Worm (Caenorhabditis elegans) whole organism, young adult: ENCODE data around the gene C39D10.5.

Experiments
- B0019.2 ChIP-seq: fragments of 200-800 bp; sonication (Bioruptor generic); conservative IDR thresholded peaks from 2 replicates; pipeline ENCODE4 v1.3.6; 2022; ENCODE audit warnings: missing genetic modification reagents, missing genetic modification characterization, missing compliant biosample characterization
- B0035.1 ChIP-seq: sonication (generic microtip); optimal IDR thresholded peaks from 2 replicates; lab custom pipeline; 2016; ENCODE audit warnings: missing genetic modification characterization, mild to moderate bottlenecking, missing compliant biosample characterization, missing genotype, missing genetic modification reagents
- B0336.3 ChIP-seq: fragments of 200-800 bp; sonication (Bioruptor generic); IDR thresholded peaks from 2 replicates; pipeline ENCODE4 v1.3.6; 2022; ENCODE audit warnings: missing genetic modification characterization, missing compliant biosample characterization
- D2030.7 ChIP-seq: fragments of 200-800 bp; sonication (Bioruptor generic); IDR thresholded peaks from 2 replicates; pipeline ENCODE4 v1.3.6; 2022; ENCODE audit warnings: missing genetic modification reagents, missing genetic modification characterization, missing compliant biosample characterization
- F23B12.7 ChIP-seq: sonication (generic microtip); optimal IDR thresholded peaks from 2 replicates; lab custom pipeline; 2017; ENCODE audit warnings: missing genetic modification characterization, mild to moderate bottlenecking, missing compliant biosample characterization, antibody characterized with exemption, moderate library complexity; ENCODE audit not compliant: insufficient read depth
- F52B5.7 ChIP-seq: sonication (generic microtip); optimal IDR thresholded peaks from 2 replicates; lab custom pipeline; 2016; ENCODE audit warnings: mild to moderate bottlenecking, missing genetic modification characterization, missing compliant biosample characterization
- F57A8.1 ChIP-seq: fragments of 200-800 bp; sonication (Bioruptor generic); optimal IDR thresholded peaks from 2 replicates; lab custom pipeline; 2018; ENCODE audit warnings: mild to moderate bottlenecking, missing genetic modification characterization, moderate library complexity, missing compliant biosample characterization
- F57C9.4 ChIP-seq: sonication (generic microtip); optimal IDR thresholded peaks from 2 replicates; lab custom pipeline; 2017; ENCODE audit warnings: mild to moderate bottlenecking, missing genetic modification characterization, missing compliant biosample characterization
- K12H6.12 ChIP-seq: fragments of 200-800 bp; sonication (Bioruptor generic); optimal IDR thresholded peaks from 2 replicates; lab custom pipeline; 2018; ENCODE audit warnings: mild to moderate bottlenecking, missing genetic modification characterization, missing compliant biosample characterization
- ZK185.1 ChIP-seq: sonication (generic microtip); optimal IDR thresholded peaks from 2 replicates; lab custom pipeline; 2016; ENCODE audit warnings: mild to moderate bottlenecking, missing genetic modification characterization, missing compliant biosample characterization; ENCODE audit not compliant: poor library complexity, severe bottlenecking
- akir-1 ChIP-seq: fragments of 200-800 bp; sonication (Bioruptor generic); optimal IDR thresholded peaks from 2 replicates; lab custom pipeline; 2018; ENCODE audit warnings: mild to moderate bottlenecking, missing genetic modification characterization, moderate library complexity, missing compliant biosample characterization
- atf-7 ChIP-seq: sonication (generic microtip); optimal IDR thresholded peaks from 2 replicates; lab custom pipeline; 2017; ENCODE audit warnings: mild to moderate bottlenecking, missing genetic modification characterization, missing compliant biosample characterization
- athp-1 ChIP-seq: sonication (generic microtip); optimal IDR thresholded peaks from 2 replicates; lab custom pipeline; 2017; ENCODE audit warnings: mild to moderate bottlenecking, missing genetic modification characterization, missing compliant biosample characterization
- ceh-40 ChIP-seq: fragments of 200-800 bp; sonication (Bioruptor generic); IDR thresholded peaks from 2 replicates; pipeline ENCODE4 v1.3.6; 2022; ENCODE audit warnings: missing genetic modification characterization, missing compliant biosample characterization
- chd-7 ChIP-seq: sonication (generic microtip); optimal IDR thresholded peaks from 2 replicates; lab custom pipeline; 2016; ENCODE audit warnings: mild to moderate bottlenecking, missing genetic modification characterization, moderate library complexity, missing compliant biosample characterization
- ekl-4 ChIP-seq: fragments of 200-800 bp; sonication (Bioruptor generic); IDR thresholded peaks from 2 replicates; pipeline ENCODE4 v1.3.6; 2022; ENCODE audit warnings: missing genetic modification reagents, missing genetic modification characterization, missing compliant biosample characterization
- him-1 ChIP-seq: sonication (generic microtip); optimal IDR thresholded peaks from 2 replicates; lab custom pipeline; 2016; ENCODE audit warnings: missing genotype, missing genetic modification reagents, missing genetic modification characterization, missing compliant biosample characterization
- hlh-12 ChIP-seq: sonication (generic microtip); optimal IDR thresholded peaks from 2 replicates; lab custom pipeline; 2016; ENCODE audit warnings: missing genetic modification characterization, missing compliant biosample characterization
- hmg-20 ChIP-seq: fragments of 200-800 bp; sonication (Bioruptor generic); IDR thresholded peaks from 2 replicates; pipeline ENCODE4 v1.3.6; 2022; ENCODE audit warnings: missing genetic modification reagents, missing genetic modification characterization, missing compliant biosample characterization
- hsf-1 ChIP-seq: fragments of 200-800 bp; sonication (Bioruptor generic); IDR thresholded peaks from 2 replicates; pipeline ENCODE4 v1.3.6; 2022; ENCODE audit warnings: missing genetic modification reagents, missing genetic modification characterization, missing compliant biosample characterization
- let-526 ChIP-seq: fragments of 200-800 bp; sonication (Bioruptor generic); IDR thresholded peaks from 2 replicates; pipeline ENCODE4 v1.3.6; 2022; ENCODE audit warnings: missing genetic modification reagents, missing genetic modification characterization, missing compliant biosample characterization
- lin-26 ChIP-seq: fragments of 200-800 bp; sonication (Bioruptor generic); IDR thresholded peaks from 2 replicates; pipeline ENCODE4 v1.3.6; 2022; ENCODE audit warnings: missing genetic modification reagents, missing genetic modification characterization, missing compliant biosample characterization
- lin-35 ChIP-seq, 3 experiments: fragments of 150-350 bp in 2 of 3; sonication (generic microtip) in 1 of 3; optimal IDR thresholded peaks; 2 replicates each; lab custom pipeline; 2014 to 2018; ENCODE audit warnings: missing biosample characterization in 3 of 3, missing genetic modification characterization in 3 of 3, missing genetic modification reagents in 3 of 3
- lin-54 ChIP-seq: fragments of 200-800 bp; sonication (Bioruptor generic); optimal IDR thresholded peaks from 2 replicates; lab custom pipeline; 2018; ENCODE audit warnings: mild to moderate bottlenecking, missing genetic modification characterization, missing compliant biosample characterization
- madf-10 ChIP-seq: sonication (generic microtip); optimal IDR thresholded peaks from 2 replicates; lab custom pipeline; 2016; ENCODE audit warnings: mild to moderate bottlenecking, missing genetic modification characterization, missing compliant biosample characterization
- madf-3 ChIP-seq: fragments of 200-800 bp; sonication (Bioruptor generic); IDR thresholded peaks from 2 replicates; pipeline ENCODE4 v1.3.6; 2022; ENCODE audit warnings: missing genetic modification reagents, missing genetic modification characterization, missing compliant biosample characterization
- mes-4 ChIP-seq: sonication (generic microtip); optimal IDR thresholded peaks from 2 replicates; lab custom pipeline; 2016; ENCODE audit warnings: missing genotype, missing genetic modification characterization, missing compliant biosample characterization
- nfyb-1 ChIP-seq: fragments of 200-800 bp; sonication (Bioruptor generic); IDR thresholded peaks from 2 replicates; pipeline ENCODE4 v1.3.6; 2022; ENCODE audit warnings: missing genetic modification reagents, missing genetic modification characterization, missing compliant biosample characterization
- nhr-90 ChIP-seq: sonication (generic microtip); optimal IDR thresholded peaks from 2 replicates; lab custom pipeline; 2016; ENCODE audit warnings: missing genotype, mild to moderate bottlenecking, missing genetic modification characterization, missing compliant biosample characterization
- snpc-1.3 ChIP-seq: sonication (generic microtip); optimal IDR thresholded peaks from 2 replicates; lab custom pipeline; 2017; ENCODE audit warnings: missing genetic modification characterization, mild to moderate bottlenecking, missing compliant biosample characterization, antibody characterized with exemption, moderate library complexity, missing genotype, missing genetic modification reagents; ENCODE audit not compliant: insufficient read depth
- somi-1 ChIP-seq: fragments of 200-800 bp; sonication (Bioruptor generic); optimal IDR thresholded peaks from 2 replicates; lab custom pipeline; 2018; ENCODE audit warnings: mild to moderate bottlenecking, missing genetic modification characterization, missing compliant biosample characterization
- tbp1 ChIP-seq: fragments of 200-800 bp; sonication (Bioruptor generic); optimal IDR thresholded peaks from 2 replicates; lab custom pipeline; 2018; ENCODE audit warnings: mild to moderate bottlenecking, missing genetic modification characterization, missing compliant biosample characterization
- unc-130 ChIP-seq: sonication (generic microtip); optimal IDR thresholded peaks from 2 replicates; lab custom pipeline; 2016; ENCODE audit warnings: missing genetic modification reagents, missing genetic modification characterization, missing compliant biosample characterization
- unc-62 ChIP-seq: fragments of 150-350 bp; optimal IDR thresholded peaks from 2 replicates; lab custom pipeline; 2014; ENCODE audit warnings: missing biosample characterization, missing genetic modification reagents, missing genetic modification characterization
- zfh-2 ChIP-seq: fragments of 200-800 bp; sonication (Bioruptor generic); conservative IDR thresholded peaks from 2 replicates; pipeline ENCODE4 v1.3.6; 2022; ENCODE audit warnings: missing genetic modification reagents, missing genetic modification characterization, missing compliant biosample characterization
- ztf-28 ChIP-seq: fragments of 200-800 bp; sonication (Bioruptor generic); IDR thresholded peaks from 2 replicates; pipeline ENCODE4 v1.3.6; 2022; ENCODE audit warnings: missing genetic modification reagents, missing genetic modification characterization, missing compliant biosample characterization
- ztf-3 ChIP-seq: fragments of 200-800 bp; sonication (Bioruptor generic); optimal IDR thresholded peaks from 2 replicates; lab custom pipeline; 2018; ENCODE audit warnings: mild to moderate bottlenecking, missing genetic modification characterization, missing compliant biosample characterization

Gene C39D10.5

DNA sequence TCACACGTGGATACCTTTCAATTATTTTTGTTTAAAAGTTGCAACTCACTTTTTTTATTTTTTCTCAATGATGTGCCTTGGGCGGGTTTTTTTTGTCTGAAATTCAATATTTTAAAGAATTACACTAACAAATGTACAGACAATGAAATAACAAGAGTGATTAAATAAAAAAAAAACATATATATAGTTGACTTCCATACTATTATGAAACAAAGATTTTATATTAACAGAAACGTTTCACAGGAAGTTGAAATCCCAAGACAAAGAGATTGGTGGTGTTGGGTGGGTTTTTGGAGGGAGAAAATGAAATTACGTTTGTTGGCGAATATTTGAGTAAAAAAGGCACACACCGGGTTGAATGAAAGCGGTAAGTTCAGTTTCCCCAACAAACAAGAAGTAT, 16.3 kb downstream of the C39D10.5 start, which contains the start of gene cca-1:
TSS of gene cca-1 (minus strand) at position 101 of the 400 bp plus-strand sequence.
- TF ChIP-seq lin-26 (GFP tag; lab: Robert Waterston, UW) (no peak), K12H6.12 (no peak), zfh-2 (GFP tag; lab: Robert Waterston, UW) (no peak), B0019.2 (no peak), tbp1 (GFP tag; lab: Kevin White, UChicago) (no peak), lin-35 (GFP tag; optimal IDR thresholded peaks at IDR 0.05; lab: Kevin White, UChicago) (no peak), him-1 (tag; lab: Kevin White, UChicago) (no peak), chd-7 (tag; lab: Kevin White, UChicago) (no peak), B0336.3 (GFP tag; lab: Robert Waterston, UW) (no peak), hsf-1 (GFP tag; lab: Robert Waterston, UW) (no peak), let-526 (GFP tag; lab: Robert Waterston, UW) (no peak), ZK185.1 (tag; lab: Kevin White, UChicago) (no peak), ceh-40 (no peak), F57C9.4 (no peak), D2030.7 (GFP tag; lab: Robert Waterston, UW) (no peak), B0035.1 (tag; lab: Kevin White, UChicago) (no peak), F23B12.7 (tag; lab: Kevin White, UChicago) (no peak)

DNA sequence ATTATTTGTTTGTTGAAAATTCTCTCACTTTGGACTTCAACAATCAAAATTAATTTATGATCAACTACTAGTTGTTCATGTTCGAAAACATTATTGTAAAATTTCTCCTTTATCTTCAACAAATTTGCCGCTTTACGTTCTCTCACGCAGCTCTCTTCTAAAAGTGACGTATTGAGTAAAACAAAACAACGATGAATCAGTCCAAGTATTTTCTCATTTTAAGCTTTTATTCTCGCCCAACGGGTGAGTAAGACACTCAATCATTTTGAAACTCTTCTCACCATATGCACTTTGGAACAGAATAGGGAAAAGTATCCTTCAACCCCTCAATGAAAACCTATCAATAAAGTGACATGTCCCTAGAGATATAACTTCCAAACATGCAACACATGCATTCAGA, 18.8 kb downstream of the C39D10.5 start:
- no peak for TF ChIP-seq unc-130
- no peak for TF ChIP-seq somi-1 (GFP tag; lab: Kevin White, UChicago)
- no peak for TF ChIP-seq D2030.7 (GFP tag; lab: Robert Waterston, UW)
- no peak for TF ChIP-seq unc-62
- TF ChIP-seq nfyb-1 (GFP tag; lab: Robert Waterston, UW): no peak
- no peak for TF ChIP-seq lin-54 (GFP tag; lab: Kevin White, UChicago)
- TF ChIP-seq F57A8.1 (GFP tag; lab: Kevin White, UChicago): no peak
- no peak for TF ChIP-seq hmg-20 (GFP tag; lab: Robert Waterston, UW)
- TF ChIP-seq tbp1 (GFP tag; lab: Kevin White, UChicago): no peak
- no peak for TF ChIP-seq snpc-1.3
- no peak for TF ChIP-seq mes-4
- TF ChIP-seq nhr-90 (tag; lab: Kevin White, UChicago): no peak
- TF ChIP-seq ztf-28 (GFP tag; lab: Robert Waterston, UW): no peak
- TF ChIP-seq F52B5.7: no peak
- no peak for TF ChIP-seq K12H6.12
- no peak for TF ChIP-seq akir-1 (GFP tag; lab: Kevin White, UChicago)
- TF ChIP-seq madf-10 (tag; lab: Kevin White, UChicago): no peak
- no peak for TF ChIP-seq athp-1 (tag; lab: Kevin White, UChicago)
- no peak for TF ChIP-seq ztf-3 (GFP tag; lab: Kevin White, UChicago)
- TF ChIP-seq ekl-4 (GFP tag; lab: Robert Waterston, UW): no peak

DNA sequence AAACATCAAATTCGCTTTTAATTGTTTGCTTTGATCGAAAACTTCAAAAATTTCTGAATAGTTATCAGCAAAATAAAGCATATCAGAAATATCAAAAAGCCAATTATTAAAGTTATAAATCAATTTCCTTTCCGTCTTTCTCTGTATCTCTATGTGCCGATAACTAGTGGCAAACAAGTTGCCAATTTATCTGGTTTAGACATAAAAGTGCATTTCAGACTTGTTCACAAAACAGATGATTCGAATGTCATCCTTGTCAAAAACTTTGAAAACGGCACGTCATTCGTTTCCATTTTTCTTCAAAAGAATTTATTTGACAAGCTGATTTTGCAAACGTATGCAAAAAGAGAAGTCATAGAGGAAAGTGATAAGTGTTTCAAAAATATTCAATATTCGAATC, 24.9 kb downstream of the C39D10.5 start:
- TF ChIP-seq madf-3 (no peak), atf-7 (tag; lab: Kevin White, UChicago) (no peak), hlh-12 (tag; lab: Kevin White, UChicago) (no peak), ztf-3 (GFP tag; lab: Kevin White, UChicago) (no peak), madf-10 (tag; lab: Kevin White, UChicago) (no peak)
